Fruit fly (Drosophila melanogaster) whole organism, adult: ENCODE results near the gene alpha-Est6.

ENCODE experiments used
- CG11617 ChIP-seq: fragments of 200-800 bp; sonication (Bioruptor generic); optimal IDR thresholded peaks from 2 replicates; lab custom pipeline; 2017; ENCODE audit warnings: mild to moderate bottlenecking, missing biosample characterization, missing genetic modification reagents, missing genetic modification characterization
- CG12768 ChIP-seq: fragments of 200-800 bp; sonication (Bioruptor generic); optimal IDR thresholded peaks from 2 replicates; lab custom pipeline; 2017; ENCODE audit warnings: missing biosample characterization, missing genetic modification characterization, mild to moderate bottlenecking, moderate library complexity, missing genetic modification reagents
- CG14711 ChIP-seq: fragments of 200-800 bp; sonication (Bioruptor generic); optimal IDR thresholded peaks from 2 replicates; lab custom pipeline; 2018; ENCODE audit warnings: missing biosample characterization, mild to moderate bottlenecking, missing genetic modification characterization, moderate library complexity
- CG1620 ChIP-seq: fragments of 200-800 bp; sonication (Bioruptor generic); optimal IDR thresholded peaks from 2 replicates; lab custom pipeline; 2016; ENCODE audit warnings: missing biosample characterization, missing genetic modification characterization
- CG33017 ChIP-seq: fragments of 200-800 bp; sonication (Bioruptor generic); optimal IDR thresholded peaks from 2 replicates; lab custom pipeline; 2018; ENCODE audit warnings: missing biosample characterization, mild to moderate bottlenecking, missing genetic modification characterization, moderate library complexity
- CG5204 ChIP-seq: fragments of 200-800 bp; sonication (Bioruptor generic); optimal IDR thresholded peaks from 2 replicates; lab custom pipeline; 2016; ENCODE audit warnings: missing biosample characterization, missing genetic modification characterization
- CG7045 ChIP-seq: fragments of 200-800 bp; sonication (Bioruptor generic); optimal IDR thresholded peaks from 2 replicates; lab custom pipeline; 2017; ENCODE audit warnings: missing biosample characterization, mild to moderate bottlenecking, missing genetic modification characterization
- CG7101 ChIP-seq: fragments of 200-800 bp; sonication (Bioruptor generic); optimal IDR thresholded peaks from 2 replicates; lab custom pipeline; 2018; ENCODE audit warnings: missing biosample characterization, mild to moderate bottlenecking, missing genetic modification characterization, moderate library complexity
- Clk ChIP-seq: fragments of 200-800 bp; sonication (Bioruptor generic); optimal IDR thresholded peaks from 2 replicates; lab custom pipeline; 2017; ENCODE audit warnings: missing biosample characterization, missing genetic modification characterization
- Crg-1 ChIP-seq: fragments of 200-800 bp; sonication (Bioruptor generic); optimal IDR thresholded peaks from 2 replicates; lab custom pipeline; 2016; ENCODE audit warnings: missing biosample characterization, missing genetic modification characterization
- Hr96 ChIP-seq: fragments of 200-800 bp; sonication (Bioruptor generic); optimal IDR thresholded peaks from 2 replicates; lab custom pipeline; 2016; ENCODE audit warnings: missing biosample characterization, missing genetic modification characterization
- Mnt ChIP-seq: fragments of 200-800 bp; sonication (Bioruptor generic); optimal IDR thresholded peaks from 2 replicates; lab custom pipeline; 2016; ENCODE audit warnings: missing biosample characterization, mild to moderate bottlenecking, missing genetic modification characterization
- bab1 ChIP-seq: fragments of 200-800 bp; sonication (Bioruptor generic); optimal IDR thresholded peaks from 3 replicates; lab custom pipeline; 2019; ENCODE audit warnings: missing biosample characterization, mild to moderate bottlenecking, missing genetic modification characterization, moderate library complexity
- cic ChIP-seq: fragments of 200-800 bp; sonication (Bioruptor generic); optimal IDR thresholded peaks from 2 replicates; lab custom pipeline; 2017; ENCODE audit warnings: missing biosample characterization, mild to moderate bottlenecking, missing genetic modification characterization, moderate library complexity
- cnc ChIP-seq, 2 experiments: fragments of >200 bp; optimal IDR thresholded peaks; 2 replicates each; lab custom pipeline; 2017
- kay ChIP-seq: fragments of 200-800 bp; sonication (Bioruptor generic); peaks from one replicate; lab custom pipeline; 2016; ENCODE audit warnings: missing biosample characterization, missing genetic modification characterization, borderline replicate concordance
- ovo ChIP-seq: fragments of 200-800 bp; sonication (Bioruptor generic); optimal IDR thresholded peaks from 2 replicates; lab custom pipeline; 2016; ENCODE audit warnings: missing biosample characterization, missing genetic modification characterization
- pad ChIP-seq: fragments of 200-800 bp; sonication (Bioruptor generic); optimal IDR thresholded peaks from 3 replicates; lab custom pipeline; 2017; ENCODE audit warnings: missing biosample characterization, missing genetic modification characterization, mild to moderate bottlenecking, moderate library complexity, missing genetic modification reagents
- tj ChIP-seq: fragments of 200-800 bp; sonication (Bioruptor generic); optimal IDR thresholded peaks from 3 replicates; lab custom pipeline; 2017; ENCODE audit warnings: missing biosample characterization, mild to moderate bottlenecking, missing genetic modification characterization, moderate library complexity
- toe ChIP-seq: fragments of 200-800 bp; sonication (Bioruptor generic); optimal IDR thresholded peaks from 2 replicates; lab custom pipeline; 2016; ENCODE audit warnings: missing biosample characterization, missing genetic modification characterization

alpha-Est6 gene

DNA sequence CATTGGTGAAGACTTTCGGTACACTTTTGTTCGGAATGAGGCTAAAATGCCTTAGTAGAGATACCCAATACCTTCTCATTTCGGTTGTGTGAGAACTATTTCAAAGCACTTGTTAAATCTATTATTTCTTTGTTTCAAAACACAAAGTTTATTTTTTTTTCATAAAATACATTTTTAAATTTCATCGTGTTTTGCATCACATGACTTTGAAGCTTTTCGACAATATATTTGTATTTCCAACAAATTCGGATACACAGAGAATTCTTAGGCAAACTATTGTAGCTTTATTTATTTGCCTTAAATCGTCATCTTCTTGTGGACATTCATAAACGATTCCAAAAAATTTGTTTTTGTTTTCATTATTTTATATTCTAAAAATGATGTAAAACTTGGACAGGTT, 34.8 kb downstream of the alpha-Est6 start, which contains the start of gene alpha-Est10:
Gene alpha-Est10, minus strand, starts transcription at position 101 of the 400 bp plus-strand sequence.
- TF ChIP-seq tj (GFP tag; lab: Kevin White, UChicago) (no peak), kay (GFP tag; lab: Kevin White, UChicago) (peak; percentile 21)

- TF ChIP-seq CG14711 (tag; lab: Kevin White, UChicago) (no peak), Mnt (no peak), tj (GFP tag; lab: Kevin White, UChicago) (no peak), CG12768 (GFP tag; lab: Kevin White, UChicago) (no peak), CG33017 (tag; lab: Kevin White, UChicago) (no peak), toe (GFP tag; lab: Kevin White, UChicago) (no peak), cnc (optimal IDR thresholded peaks at IDR 0.05; lab: Kevin White, UChicago) (no peak), cic (GFP tag; lab: Kevin White, UChicago) (no peak), Crg-1 (GFP tag; lab: Kevin White, UChicago) (no peak), Hr96 (no peak), CG7045 (GFP tag; lab: Kevin White, UChicago) (no peak), CG1620 (no peak), ovo (no peak)
Observed at dm6 chr3R:7493171-7493570, 35.4 kb downstream of the alpha-Est6 start, which contains the start of gene CG42656. Gene CG42656 (minus strand): TSS chr3R:7493271.

dm6 chr3R:7492099-7492498, 36.5 kb downstream of the alpha-Est6 start:
- TF ChIP-seq kay (GFP tag; lab: Kevin White, UChicago) = peak; percentile 90
- peak; percentile 2 for TF ChIP-seq toe (GFP tag; lab: Kevin White, UChicago)
- no peak for TF ChIP-seq Mnt
- no peak for TF ChIP-seq CG5204
- no peak for TF ChIP-seq bab1 (GFP tag; lab: Kevin White, UChicago)

dm6 chr3R:7491453-7491853, 37.1 kb downstream of the alpha-Est6 start:
- TF ChIP-seq CG7045 (GFP tag; lab: Kevin White, UChicago) (no peak), CG12768 (GFP tag; lab: Kevin White, UChicago) (peak; percentile 4), Crg-1 (GFP tag; lab: Kevin White, UChicago) (peak; percentile 7), bab1 (GFP tag; lab: Kevin White, UChicago) (peak; percentile 50), CG7101 (peak; percentile 30), pad (GFP tag; lab: Kevin White, UChicago) (peak; percentile 81), cic (GFP tag; lab: Kevin White, UChicago) (peak; percentile 7), toe (GFP tag; lab: Kevin White, UChicago) (no peak), CG14711 (tag; lab: Kevin White, UChicago) (no peak), CG33017 (tag; lab: Kevin White, UChicago) (peak; percentile 31), tj (GFP tag; lab: Kevin White, UChicago) (no peak), ovo (peak; percentile 95)

DNA sequence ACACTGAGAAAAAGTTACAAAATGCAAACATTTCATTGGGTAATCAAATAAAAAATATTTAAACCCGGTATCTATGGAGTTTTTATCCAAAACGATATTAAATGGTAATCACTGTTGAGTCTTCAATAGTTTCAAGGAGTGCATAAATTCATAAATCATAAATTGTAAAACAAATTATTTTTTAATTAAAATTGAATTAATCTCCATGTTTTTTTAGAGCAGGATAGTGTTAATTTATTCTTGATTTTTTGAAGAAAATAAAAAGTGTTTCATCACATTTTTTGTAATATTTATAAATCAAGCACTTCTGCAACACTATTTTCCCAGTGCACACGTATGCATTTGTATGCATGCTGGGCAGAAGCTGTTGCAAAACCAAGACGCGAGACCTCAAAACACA, 37.7 kb downstream of the alpha-Est6 start:
- TF ChIP-seq CG12768 (GFP tag; lab: Kevin White, UChicago) (no peak), bab1 (GFP tag; lab: Kevin White, UChicago) (peak; percentile 48)

- TF ChIP-seq CG14711 (tag; lab: Kevin White, UChicago) = no peak
- no peak for TF ChIP-seq CG7101
- peak; percentile 17 to 92 for TF ChIP-seq cnc (optimal IDR thresholded peaks at IDR 0.05; lab: Kevin White, UChicago)
- TF ChIP-seq CG33017 (tag; lab: Kevin White, UChicago) = no peak
- no peak for TF ChIP-seq kay (GFP tag; lab: Kevin White, UChicago)
- TF ChIP-seq CG12768 (GFP tag; lab: Kevin White, UChicago) = no peak
- no peak for TF ChIP-seq Mnt
- no peak for TF ChIP-seq toe (GFP tag; lab: Kevin White, UChicago)
- no peak for TF ChIP-seq ovo
- no peak for TF ChIP-seq CG11617 (GFP tag; lab: Kevin White, UChicago)
- TF ChIP-seq CG5204 = no peak
- no peak for TF ChIP-seq CG7045 (GFP tag; lab: Kevin White, UChicago)
- no peak for TF ChIP-seq cic (GFP tag; lab: Kevin White, UChicago)
- TF ChIP-seq Clk (GFP tag; lab: Kevin White, UChicago) = no peak
- peak; percentile 33 for TF ChIP-seq tj (GFP tag; lab: Kevin White, UChicago)
Observed at dm6 chr3R:7489902-7490301, 38.7 kb downstream of the alpha-Est6 start.

- TF ChIP-seq Hr96 (no peak), cnc (optimal IDR thresholded peaks at IDR 0.05; lab: Kevin White, UChicago) (no peak), Mnt (no peak), CG14711 (tag; lab: Kevin White, UChicago) (no peak)
Observed at dm6 chr3R:7475708-7476107, 52.9 kb downstream of the alpha-Est6 start.

DNA sequence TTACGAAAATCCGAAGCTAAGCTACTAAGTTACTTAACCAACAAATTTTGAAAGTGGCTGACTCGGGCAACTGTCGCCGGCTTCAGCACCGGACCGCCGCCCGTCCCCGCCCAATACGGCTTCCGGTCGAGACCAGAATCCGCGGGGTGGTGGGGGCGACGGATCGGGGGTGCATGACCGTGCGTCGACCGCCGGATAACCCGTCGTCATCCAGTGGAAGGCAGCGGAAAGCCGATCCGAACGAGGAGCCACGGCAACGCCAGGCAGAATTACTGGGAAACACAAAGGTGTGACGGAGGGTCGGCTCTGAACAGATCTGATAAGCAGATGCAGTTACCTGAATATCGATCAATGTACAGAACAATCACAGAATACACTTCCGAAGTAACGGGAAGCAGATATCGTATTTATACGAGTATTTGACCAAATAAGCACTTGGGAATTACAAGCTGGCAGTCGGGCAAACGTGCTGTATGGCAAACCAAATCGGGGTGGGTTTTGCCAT, 53.9 kb downstream of the alpha-Est6 start:
- TF ChIP-seq CG14711 (tag; lab: Kevin White, UChicago) (peak; percentile 33), CG33017 (tag; lab: Kevin White, UChicago) (peak; percentile 71), tj (GFP tag; lab: Kevin White, UChicago) (peak; percentile 94), CG5204 (peak; percentile 48), CG11617 (GFP tag; lab: Kevin White, UChicago) (peak; percentile 62), Hr96 (peak; percentile 83), CG7101 (peak; percentile 79), CG7045 (GFP tag; lab: Kevin White, UChicago) (peak; percentile 87), ovo (peak; percentile 87), cnc (optimal IDR thresholded peaks at IDR 0.05; lab: Kevin White, UChicago) (no peak), Clk (GFP tag; lab: Kevin White, UChicago) (peak; percentile 72), CG12768 (GFP tag; lab: Kevin White, UChicago) (peak; percentile 97), cic (GFP tag; lab: Kevin White, UChicago) (peak; percentile 91), CG1620 (peak; percentile 74), bab1 (GFP tag; lab: Kevin White, UChicago) (peak; percentile 86), Crg-1 (GFP tag; lab: Kevin White, UChicago) (peak; percentile 72), toe (GFP tag; lab: Kevin White, UChicago) (peak; percentile 80), kay (GFP tag; lab: Kevin White, UChicago) (no peak), Mnt (peak; percentile 80), pad (GFP tag; lab: Kevin White, UChicago) (peak; percentile 82)
